Fruit fly (Drosophila melanogaster): Measurements from ENCODE around the gene PIG-F.

Gene PIG-F

dm6 chr3L:19612172-19612571, at the start of gene PIG-F, which contains the start of gene Lon:
PIG-F (plus strand) TSS chr3L:19612455.
Lon (minus strand) TSS chr3L:19612199.
- TF ChIP-seq CG8478 (optimal IDR thresholded peaks at IDR 0.05) (no peak), CTCF (optimal IDR thresholded peaks at IDR 0.05) (no peak)

DNA sequence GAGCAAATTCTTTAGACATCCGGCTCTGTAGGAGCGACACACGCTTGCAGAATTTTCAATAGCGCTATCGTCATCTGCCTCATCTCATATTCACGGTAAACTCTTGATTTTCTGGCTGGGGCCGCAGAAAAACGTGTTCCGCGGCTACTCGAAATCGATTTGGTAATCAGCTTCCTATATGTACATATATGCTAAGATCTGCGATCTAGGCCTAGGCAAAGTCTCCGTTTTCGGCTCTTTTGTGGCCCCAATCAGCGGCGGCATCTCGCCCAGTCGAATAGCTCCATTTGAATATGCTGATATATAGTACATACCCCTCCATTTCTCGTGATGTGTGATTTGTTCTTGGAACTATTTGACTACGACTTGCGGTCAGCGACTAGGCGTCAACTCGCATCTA, 49.2 kb upstream of the PIG-F start:
- TF ChIP-seq CTCF (optimal IDR thresholded peaks at IDR 0.05) (no peak), CG8478 (optimal IDR thresholded peaks at IDR 0.05) (no peak)

DNA sequence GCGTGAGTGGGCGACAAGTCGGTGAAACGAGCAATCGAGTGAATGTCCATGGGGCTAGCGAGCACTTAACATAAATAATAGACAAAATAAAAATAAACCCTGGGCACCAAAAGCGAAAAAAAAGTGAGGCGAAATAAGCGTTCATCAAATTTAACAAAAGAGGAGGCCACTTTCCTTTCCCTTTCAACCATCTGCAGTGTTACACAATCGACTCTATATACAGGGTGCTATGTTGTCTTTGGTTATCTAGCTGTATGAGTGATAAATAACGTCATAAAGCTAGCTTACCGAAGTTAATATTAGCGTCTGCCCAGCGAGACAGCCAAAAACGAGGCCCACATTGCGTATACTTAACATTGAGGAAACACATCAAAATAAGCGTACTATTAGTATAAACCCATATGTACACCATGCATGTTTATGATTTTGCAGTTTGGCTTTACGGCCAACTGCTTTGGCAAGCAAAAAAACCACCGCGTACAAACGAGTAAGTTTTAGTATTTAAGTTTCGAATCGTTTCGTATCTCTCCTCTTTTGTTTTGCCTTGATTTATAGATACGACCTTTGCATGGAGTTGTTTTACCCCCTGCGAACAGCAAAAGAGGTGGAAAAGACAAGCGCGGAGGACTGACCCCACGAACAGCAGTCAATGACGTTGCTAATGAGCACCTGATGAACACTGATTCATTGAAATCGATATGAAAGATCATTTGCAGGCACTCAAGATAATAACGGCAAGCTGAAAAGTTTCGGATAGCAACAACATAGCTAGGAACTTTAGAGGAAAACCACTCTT, 47.2 kb upstream of the PIG-F start:
- TF ChIP-seq CG8478 (optimal IDR thresholded peaks at IDR 0.05) (no peak), CTCF (optimal IDR thresholded peaks at IDR 0.05) (no peak)

DNA sequence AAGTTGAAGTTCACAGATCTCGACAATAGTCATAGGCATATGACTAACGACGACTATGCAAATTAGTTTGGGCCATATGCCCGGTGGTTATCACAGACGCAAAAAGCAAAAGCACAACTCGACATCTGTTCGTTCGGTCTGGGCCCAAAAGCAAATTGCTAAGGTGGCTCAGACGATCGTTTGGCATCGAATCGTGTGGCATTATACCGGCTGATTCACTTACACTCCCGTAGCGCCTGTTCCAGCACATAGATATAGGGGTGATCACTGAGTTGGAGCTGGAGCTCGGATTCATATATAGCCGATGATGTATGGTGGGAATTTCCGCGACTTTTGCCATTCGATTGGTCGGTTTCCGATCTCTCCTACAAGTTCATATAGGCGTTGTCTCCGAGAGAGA, 46.1 kb upstream of the PIG-F start:
- no peak for TF ChIP-seq CTCF (optimal IDR thresholded peaks at IDR 0.05)
- TF ChIP-seq CG8478 (optimal IDR thresholded peaks at IDR 0.05), result no peak

- TF ChIP-seq CG8478 (optimal IDR thresholded peaks at IDR 0.05) (no peak), CTCF (optimal IDR thresholded peaks at IDR 0.05) (peak; percentile 10 to 50)
Observed at dm6 chr3L:19568999-19569398, 43.3 kb upstream of the PIG-F start.

- no peak for TF ChIP-seq CTCF (optimal IDR thresholded peaks at IDR 0.05)
- no peak for TF ChIP-seq CG8478 (optimal IDR thresholded peaks at IDR 0.05)
Observed at dm6 chr3L:19569407-19569806, 42.8 kb upstream of the PIG-F start.

dm6 chr3L:19574452-19574851, 37.8 kb upstream of the PIG-F start:
- no peak for TF ChIP-seq CG8478 (optimal IDR thresholded peaks at IDR 0.05)

DNA sequence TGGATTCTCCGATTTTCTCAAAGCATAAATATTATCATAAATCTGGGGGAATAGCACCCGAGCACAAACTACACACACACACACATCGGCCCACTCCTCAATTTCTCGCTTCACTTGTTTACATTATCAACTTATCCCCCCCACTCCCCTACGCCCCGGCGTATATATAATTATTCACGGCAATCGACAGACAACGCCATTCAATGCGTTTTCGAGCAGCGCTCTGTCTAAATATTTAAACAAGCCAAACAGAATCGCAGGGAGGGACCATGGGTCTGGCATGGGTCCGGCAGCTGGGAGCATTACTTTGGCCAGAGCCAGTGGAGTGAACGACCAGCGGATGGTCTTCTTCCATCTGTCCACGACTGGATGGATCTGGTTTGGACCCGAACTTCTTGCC, 36.6 kb upstream of the PIG-F start:
- TF ChIP-seq CG8478 (optimal IDR thresholded peaks at IDR 0.05), result no peak
- no peak for TF ChIP-seq CTCF (optimal IDR thresholded peaks at IDR 0.05)

DNA sequence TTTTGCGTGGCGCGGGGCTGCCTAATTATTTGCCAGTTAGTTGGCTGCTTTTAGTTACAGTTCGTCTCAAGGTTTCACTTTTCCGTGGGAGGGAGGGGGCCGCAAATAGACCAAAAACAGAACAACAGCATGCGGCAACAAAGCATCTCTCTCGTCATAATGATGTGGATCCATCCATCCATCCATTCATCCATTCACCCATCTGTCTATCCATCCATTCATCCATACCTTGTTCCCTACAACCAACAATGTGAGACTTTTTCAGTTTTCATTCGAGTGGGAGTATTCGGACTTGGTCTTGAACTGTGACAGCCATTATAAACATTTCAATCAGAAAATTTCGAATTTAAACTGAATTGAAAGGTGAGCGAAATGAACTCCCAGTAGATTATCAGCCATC, 32.9 kb upstream of the PIG-F start:
- TF ChIP-seq CTCF (optimal IDR thresholded peaks at IDR 0.05), result no peak
- TF ChIP-seq CG8478 (optimal IDR thresholded peaks at IDR 0.05), result no peak

DNA sequence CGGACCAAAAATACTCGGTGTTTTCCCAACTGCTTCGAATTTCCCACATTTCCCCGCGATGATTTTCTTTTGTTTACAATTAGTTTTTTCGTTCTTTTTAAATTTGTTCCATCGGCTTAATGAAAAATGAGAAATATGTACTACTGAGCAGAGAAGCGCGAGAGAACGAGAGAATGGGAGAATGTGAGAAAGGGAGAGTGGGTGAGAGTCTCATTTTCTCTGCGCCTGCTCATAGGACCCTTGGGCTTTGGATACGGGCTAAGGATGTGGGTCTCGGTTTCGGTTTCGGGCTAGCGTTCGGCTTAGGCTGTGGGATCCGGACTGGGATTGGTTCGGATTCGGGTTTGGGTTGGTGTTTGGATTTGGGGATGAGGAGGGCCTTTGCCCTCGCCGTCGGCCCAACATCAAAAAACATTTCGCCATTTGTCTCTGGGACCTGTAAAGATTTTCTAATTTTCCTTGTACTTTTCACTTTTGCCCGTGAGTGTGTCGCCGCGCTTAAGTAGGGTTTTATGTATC, 31.5 kb upstream of the PIG-F start:
- TF ChIP-seq CTCF (optimal IDR thresholded peaks at IDR 0.05), result no peak
- TF ChIP-seq CG8478 (optimal IDR thresholded peaks at IDR 0.05), result no peak

- TF ChIP-seq CTCF (optimal IDR thresholded peaks at IDR 0.05) (no peak), CG8478 (optimal IDR thresholded peaks at IDR 0.05) (no peak)
Observed at dm6 chr3L:19584369-19584915, 27.8 kb upstream of the PIG-F start, which contains the start of gene Shal. Shal (minus strand) TSS chr3L:19584568.

DNA sequence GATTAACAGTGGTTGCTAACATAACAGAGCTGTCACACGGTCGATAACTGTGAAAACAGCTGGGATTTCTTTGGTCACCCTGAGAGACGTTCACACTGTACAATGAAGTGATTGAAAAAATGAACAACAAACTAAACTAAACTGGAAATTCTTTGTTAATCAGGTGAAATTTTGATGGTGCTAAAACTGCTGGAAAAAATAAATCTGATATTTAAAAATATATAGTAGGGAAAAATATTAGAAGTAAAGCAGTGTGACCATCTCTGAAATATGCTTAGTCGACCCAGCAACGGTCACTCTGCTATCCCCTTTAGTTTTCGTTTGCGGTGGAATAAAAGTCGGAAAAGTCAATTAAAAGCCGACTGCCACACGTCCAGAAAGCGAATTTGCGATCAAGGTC, 26.3 kb upstream of the PIG-F start, which contains the start of the genes CG9231 and CG9330:
Gene CG9231, minus strand, starts transcription at position 25 of the 400 bp plus-strand sequence.
Gene CG9330, plus strand, starts transcription at position 275 of the 400 bp plus-strand sequence.
- no peak for TF ChIP-seq CG8478 (optimal IDR thresholded peaks at IDR 0.05)
- TF ChIP-seq CTCF (optimal IDR thresholded peaks at IDR 0.05), result no peak

DNA sequence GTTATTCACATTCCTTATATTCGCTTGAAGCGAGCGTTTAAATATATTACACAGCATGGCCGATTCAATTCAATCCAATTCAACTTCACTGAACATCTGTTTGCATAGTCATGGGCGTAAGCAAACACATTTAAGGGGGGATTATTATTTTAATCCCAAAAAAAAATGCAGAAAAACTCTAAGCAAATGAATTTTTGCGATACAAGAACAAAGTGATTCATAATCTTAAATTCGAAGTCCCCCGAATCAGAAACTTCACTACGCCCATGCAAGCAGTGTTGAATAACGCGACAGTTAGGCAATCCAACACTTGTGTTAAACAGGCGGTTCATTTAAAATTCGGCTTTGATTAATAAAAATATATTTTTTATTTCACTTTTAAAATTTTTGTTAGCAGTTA, 21.8 kb upstream of the PIG-F start, which contains the start of gene CG14100:
Gene CG14100, minus strand, starts transcription at position 103 of the 400 bp plus-strand sequence.
- TF ChIP-seq CG8478 (optimal IDR thresholded peaks at IDR 0.05), result no peak
- TF ChIP-seq CTCF (optimal IDR thresholded peaks at IDR 0.05), result no peak

DNA sequence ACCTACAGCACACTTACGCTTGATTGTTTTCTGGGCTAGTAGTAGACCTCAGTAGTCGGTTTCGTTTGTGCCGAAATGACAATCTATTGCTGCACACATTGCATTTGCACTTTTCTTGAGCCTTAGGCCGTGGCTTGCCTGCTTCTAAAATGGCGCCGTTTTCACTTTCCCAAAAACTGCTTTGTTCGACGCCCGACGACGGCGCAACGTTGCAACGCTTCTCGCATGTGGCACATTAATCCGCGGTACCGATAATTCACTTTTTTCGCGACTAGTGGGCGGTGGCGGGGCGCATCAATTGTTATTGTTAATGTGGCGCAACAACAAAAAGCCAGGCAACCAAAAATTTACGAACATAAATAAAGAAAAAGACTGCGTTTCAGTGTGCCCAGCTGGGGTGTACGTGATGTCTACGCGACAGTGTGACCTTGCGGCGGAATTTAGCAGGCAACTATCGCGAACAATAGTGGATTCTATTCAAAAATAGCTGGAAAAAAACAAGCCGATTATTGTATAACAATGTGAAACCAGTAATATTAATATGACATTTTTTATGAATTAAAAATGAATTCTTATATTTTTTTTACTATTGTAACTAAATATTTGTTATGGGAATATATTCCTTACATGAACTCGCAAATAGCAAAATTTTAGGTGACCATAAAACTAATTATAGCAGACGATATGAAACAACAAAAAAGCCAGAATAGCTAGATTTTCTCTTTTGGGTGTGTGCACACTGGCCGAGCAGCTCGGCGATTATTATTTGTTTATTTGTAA, 13.7 kb upstream of the PIG-F start, which contains the start of the genes ash1 and Taf6:
Gene ash1, minus strand, starts transcription at position 387 of the 780 bp plus-strand sequence.
Gene Taf6, plus strand, starts transcription at position 720 of the 780 bp plus-strand sequence.
- TF ChIP-seq CTCF (optimal IDR thresholded peaks at IDR 0.05), result no peak

DNA sequence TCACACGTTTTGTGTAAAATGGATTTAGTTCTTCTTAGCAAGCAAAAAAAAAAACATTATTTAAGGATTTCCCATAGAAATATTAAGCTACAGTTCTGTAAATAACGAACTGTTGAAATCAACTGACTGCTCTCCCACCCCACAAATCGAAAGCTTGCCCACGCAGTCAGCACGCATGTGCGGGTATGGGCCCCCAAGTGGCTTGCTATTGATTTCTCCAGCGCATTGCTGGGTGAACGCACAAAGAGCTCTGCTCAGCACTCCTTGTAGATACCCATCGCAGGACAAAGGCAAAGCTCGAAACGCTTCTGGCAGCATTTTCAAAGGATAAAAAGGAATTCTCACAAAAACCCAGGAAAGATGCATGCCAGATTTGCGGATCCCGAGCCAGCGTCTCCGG, 10.8 kb upstream of the PIG-F start, which contains the start of gene CG9368:
Gene CG9368, plus strand, starts transcription at position 221 of the 400 bp plus-strand sequence.
- TF ChIP-seq CTCF (optimal IDR thresholded peaks at IDR 0.05) (no peak), CG8478 (optimal IDR thresholded peaks at IDR 0.05) (no peak)
